Fruit fly (Drosophila melanogaster) whole organism, larva: ENCODE results near the gene CG15256.

Experiments
- noc ChIP-seq: fragments of 200-800 bp; sonication (Bioruptor generic); optimal IDR thresholded peaks from 3 replicates; lab custom pipeline; 2019; ENCODE audit warnings: missing biosample characterization, mild to moderate bottlenecking, missing genetic modification characterization, moderate library complexity

CG15256 gene

dm6 chr2L:15550072-15550471 is at the start of gene CG15256:
TSS of gene CG15256 (plus strand) at chr2L:15550372.
- no peak for TF ChIP-seq noc (tag; lab: Kevin White, UChicago)

dm6 chr2L:15500910-15501521 is 49.2 kb upstream of the CG15256 start:
- TF ChIP-seq noc (tag; lab: Kevin White, UChicago), result no peak

- no peak for TF ChIP-seq noc (tag; lab: Kevin White, UChicago)
Observed at dm6 chr2L:15504534-15504933, 45.6 kb upstream of the CG15256 start.

- no peak for TF ChIP-seq noc (tag; lab: Kevin White, UChicago)
Observed at dm6 chr2L:15537402-15537801, 12.8 kb upstream of the CG15256 start.

- TF ChIP-seq noc (tag; lab: Kevin White, UChicago), result no peak
Observed at dm6 chr2L:15547219-15547618, 3.0 kb upstream of the CG15256 start, which contains the start of gene Skadu. TSS of gene Skadu (plus strand) at chr2L:15547519.

- TF ChIP-seq noc (tag; lab: Kevin White, UChicago), result no peak
Observed at dm6 chr2L:15552480-15552879, 2.3 kb downstream of the CG15256 start, which contains the start of gene kek3. TSS of gene kek3 (plus strand) at chr2L:15552723.

dm6 chr2L:15555770-15556169 is 5.6 kb downstream of the CG15256 start:
- TF ChIP-seq noc (tag; lab: Kevin White, UChicago), result no peak
